Worm (Caenorhabditis elegans): ENCODE results near the gene rom-4.

rom-4 gene

ce11 chrIV:16995425-16995824, at the start of gene rom-4:
Gene rom-4, plus strand, starts transcription at chrIV:16995822.
- TF ChIP-seq gmeb-1 (tag; optimal IDR thresholded peaks at IDR 0.05) (peak; percentile 95), lsy-2 (tag; optimal IDR thresholded peaks at IDR 0.05) (peak; percentile 45 to 76), F13H6.1 (tag; optimal IDR thresholded peaks at IDR 0.05) (peak; percentile 66), nhr-237 (tag; optimal IDR thresholded peaks at IDR 0.05) (no peak), unc-62 (GFP tag; optimal IDR thresholded peaks at IDR 0.05) (no peak), crh-2 (tag; optimal IDR thresholded peaks at IDR 0.05) (peak; percentile 22), fos-1 (tag; optimal IDR thresholded peaks at IDR 0.05) (peak; percentile 66), mab-5 (tag; optimal IDR thresholded peaks at IDR 0.05) (peak; percentile 9), sem-4 (tag; optimal IDR thresholded peaks at IDR 0.05) (no peak), mdl-1 (tag; optimal IDR thresholded peaks at IDR 0.05) (no peak), nhr-21 (tag; optimal IDR thresholded peaks at IDR 0.05) (peak; percentile 32), unc-55 (GFP tag; optimal IDR thresholded peaks at IDR 0.05) (peak; percentile 68), lin-39 (tag; optimal IDR thresholded peaks at IDR 0.05) (no peak), sma-3 (GFP tag; optimal IDR thresholded peaks at IDR 0.05) (peak; percentile 75), ceh-82 (tag; optimal IDR thresholded peaks at IDR 0.05) (no peak), C34F6.9 (tag; optimal IDR thresholded peaks at IDR 0.05) (peak; percentile 79), lin-13 (GFP tag; optimal IDR thresholded peaks at IDR 0.05) (peak; percentile 48), nhr-25 (tag; optimal IDR thresholded peaks at IDR 0.05) (peak; percentile 44), ama-1 (optimal IDR thresholded peaks at IDR 0.05) (no peak), lin-11 (tag; optimal IDR thresholded peaks at IDR 0.05) (peak; percentile 9)

ce11 chrIV:16946746-16947145, 48.9 kb upstream of the rom-4 start, which contains the start of the genes Y116A8C.9 and arf-6:
Gene Y116A8C.9, minus strand, starts transcription at chrIV:16946800.
Gene arf-6, plus strand, starts transcription at chrIV:16947120.
- no peak for TF ChIP-seq elt-1 (tag; optimal IDR thresholded peaks at IDR 0.05)
- no peak for TF ChIP-seq R02D3.7 (tag; optimal IDR thresholded peaks at IDR 0.05)
- peak; percentile 70 for TF ChIP-seq gmeb-1 (tag; optimal IDR thresholded peaks at IDR 0.05)
- no peak for TF ChIP-seq skn-1 (tag; optimal IDR thresholded peaks at IDR 0.05)
- TF ChIP-seq egl-27 (tag; optimal IDR thresholded peaks at IDR 0.05), result no peak
- peak; percentile 42 for TF ChIP-seq nhr-129 (tag; optimal IDR thresholded peaks at IDR 0.05)
- TF ChIP-seq snpc-4 (tag; optimal IDR thresholded peaks at IDR 0.05), result no peak
- no peak for TF ChIP-seq ZK546.5 (tag; optimal IDR thresholded peaks at IDR 0.05)
- peak; percentile 22 for TF ChIP-seq mab-5 (tag; optimal IDR thresholded peaks at IDR 0.05)
- peak; percentile 58 for TF ChIP-seq sma-3 (GFP tag; optimal IDR thresholded peaks at IDR 0.05)
- no peak for TF ChIP-seq ama-1 (optimal IDR thresholded peaks at IDR 0.05)
- TF ChIP-seq alr-1 (tag; optimal IDR thresholded peaks at IDR 0.05), result no peak
- peak; percentile 67 for TF ChIP-seq unc-55 (GFP tag; optimal IDR thresholded peaks at IDR 0.05)
- TF ChIP-seq crh-2 (tag; optimal IDR thresholded peaks at IDR 0.05), result peak; percentile 58
- peak; percentile 41 for TF ChIP-seq lin-13 (GFP tag; optimal IDR thresholded peaks at IDR 0.05)
- no peak for TF ChIP-seq unc-39 (tag; optimal IDR thresholded peaks at IDR 0.05)
- TF ChIP-seq lin-11 (tag; optimal IDR thresholded peaks at IDR 0.05), result peak; percentile 62
- TF ChIP-seq F13H6.1 (tag; optimal IDR thresholded peaks at IDR 0.05), result peak; percentile 79
- TF ChIP-seq peb-1 (tag; optimal IDR thresholded peaks at IDR 0.05), result no peak
- peak; percentile 67 for TF ChIP-seq C34F6.9 (tag; optimal IDR thresholded peaks at IDR 0.05)
- no peak for TF ChIP-seq mbf-1 (tag; optimal IDR thresholded peaks at IDR 0.05)
- peak; percentile 54 for TF ChIP-seq fos-1 (tag; optimal IDR thresholded peaks at IDR 0.05)
- TF ChIP-seq lsy-2 (tag; optimal IDR thresholded peaks at IDR 0.05), result peak; percentile 53 to 61
- peak; percentile 14 for TF ChIP-seq sem-4 (tag; optimal IDR thresholded peaks at IDR 0.05)
- TF ChIP-seq lin-39 (tag; optimal IDR thresholded peaks at IDR 0.05), result no peak
- no peak for TF ChIP-seq ztf-1 (GFP tag; conservative IDR thresholded peaks at IDR 0.05)

ce11 chrIV:16949767-16950166, 45.9 kb upstream of the rom-4 start, which contains the start of gene rad-54.B:
Gene rad-54.B, plus strand, starts transcription at chrIV:16950067.
- TF ChIP-seq zag-1 (tag; optimal IDR thresholded peaks at IDR 0.05) (no peak), nhr-11 (tag; optimal IDR thresholded peaks at IDR 0.05) (no peak), unc-62 (GFP tag; optimal IDR thresholded peaks at IDR 0.05) (no peak), ceh-16 (tag; optimal IDR thresholded peaks at IDR 0.05) (no peak), fos-1 (tag; optimal IDR thresholded peaks at IDR 0.05) (no peak), ztf-1 (GFP tag; conservative IDR thresholded peaks at IDR 0.05) (no peak), ztf-11 (tag; optimal IDR thresholded peaks at IDR 0.05) (no peak), snpc-4 (tag; optimal IDR thresholded peaks at IDR 0.05) (no peak), nhr-129 (tag; optimal IDR thresholded peaks at IDR 0.05) (no peak)

- no peak for TF ChIP-seq elt-1 (tag; optimal IDR thresholded peaks at IDR 0.05)
- TF ChIP-seq fos-1 (tag; optimal IDR thresholded peaks at IDR 0.05), result no peak
- no peak for TF ChIP-seq ceh-82 (tag; optimal IDR thresholded peaks at IDR 0.05)
- TF ChIP-seq nhr-10 (tag; optimal IDR thresholded peaks at IDR 0.05), result no peak
- TF ChIP-seq nhr-237 (tag; optimal IDR thresholded peaks at IDR 0.05), result no peak
These were observed 43.2 kb upstream of the rom-4 start for ce11 chrIV:16952389-16952788.

Data from whole organism, L2 larva.